Fruit fly (Drosophila melanogaster): Measurements from ENCODE around the gene CRMP.
A peak's percentile ranks its signal among the peaks of the same experiment; 100 is the strongest.

- TF ChIP-seq CG1529 (GFP tag; optimal IDR thresholded peaks at IDR 0.05) (no peak), aop (GFP tag; IDR thresholded peaks at IDR 0.05) (no peak), CG10267 (tag; optimal IDR thresholded peaks at IDR 0.05) (no peak), Xbp1 (GFP tag; optimal IDR thresholded peaks at IDR 0.05) (no peak), CG9876 (GFP tag; optimal IDR thresholded peaks at IDR 0.05) (no peak), CG11085 (GFP tag; IDR thresholded peaks at IDR 0.05) (no peak), CG34224 (GFP tag; IDR thresholded peaks at IDR 0.05; ENCODE audit: partially characterized antibody) (0 out of 3 replicates have a peak, but pooled peaks have one; percentile 27), CG31365 (tag; optimal IDR thresholded peaks at IDR 0.05) (no peak), Sry-δ (GFP tag; optimal IDR thresholded peaks at IDR 0.05) (peak; percentile 4), CG12942 (GFP tag; optimal IDR thresholded peaks at IDR 0.05) (no peak), HLH4C (GFP tag; IDR thresholded peaks at IDR 0.05; ENCODE audit: partially characterized antibody) (peak; percentile 44; the same call in 2 of the 3 replicates), Scr (GFP tag; IDR thresholded peaks at IDR 0.05; ENCODE audit: partially characterized antibody) (peak; percentile 39; the same call in 1 of the 2 replicates), Trl (optimal IDR thresholded peaks at IDR 0.05) (no peak), Trl (GFP tag; optimal IDR thresholded peaks at IDR 0.05) (no peak)
Observed at dm6 chr3R:5564775-5565190, 6.1 kb upstream of the CRMP start, which contains the start of the genes CG14671 and CG12746.
